Fruit fly (Drosophila melanogaster) whole organism, embryonic: ENCODE results near the gene CG43707.

ENCODE experiments used
- Ada2b ChIP-seq: fragments of 200-800 bp; sonication (Bioruptor generic); IDR thresholded peaks from 2 replicates; pipeline ENCODE4 v1.3.6; 2022; ENCODE audit warnings: missing biosample characterization, missing genetic modification characterization
- CG1024 ChIP-seq: fragments of 200-800 bp; sonication (Bioruptor generic); IDR thresholded peaks from 2 replicates; pipeline ENCODE4 v1.3.6; 2022; ENCODE audit warnings: missing biosample characterization, missing genetic modification characterization
- CG10543 ChIP-seq: fragments of 200-800 bp; sonication (Bioruptor generic); optimal IDR thresholded peaks from 3 replicates; lab custom pipeline; 2017; ENCODE audit warnings: missing biosample characterization, mild to moderate bottlenecking, missing genetic modification characterization, moderate library complexity
- CG11456 ChIP-seq: fragments of 200-800 bp; sonication (Bioruptor generic); IDR thresholded peaks from 3 replicates; pipeline ENCODE4 v1.3.6; 2022; ENCODE audit warnings: missing biosample characterization, missing genetic modification characterization
- CG12155 ChIP-seq: fragments of 200-800 bp; sonication (Bioruptor generic); optimal IDR thresholded peaks from 3 replicates; lab custom pipeline; 2016; ENCODE audit warnings: missing biosample characterization, missing genetic modification characterization
- CG12659 ChIP-seq: fragments of 200-800 bp; sonication (Bioruptor generic); optimal IDR thresholded peaks from 3 replicates; lab custom pipeline; 2017; ENCODE audit warnings: mild to moderate bottlenecking, missing biosample characterization, missing genetic modification reagents, missing genetic modification characterization
- CG13624 ChIP-seq: fragments of 200-800 bp; sonication (Bioruptor generic); optimal IDR thresholded peaks from 2 replicates; lab custom pipeline; 2016; ENCODE audit warnings: missing biosample characterization, missing genetic modification characterization
- CG13775 ChIP-seq: fragments of 200-800 bp; sonication (Bioruptor generic); optimal IDR thresholded peaks from 3 replicates; lab custom pipeline; 2017; ENCODE audit warnings: missing biosample characterization, mild to moderate bottlenecking, missing genetic modification characterization
- CG1603 ChIP-seq: fragments of 200-800 bp; sonication (Bioruptor generic); optimal IDR thresholded peaks from 2 replicates; lab custom pipeline; 2019; ENCODE audit warnings: missing biosample characterization, mild to moderate bottlenecking, missing genetic modification characterization, moderate library complexity
- CG16863 ChIP-seq: fragments of 200-800 bp; sonication (Bioruptor generic); optimal IDR thresholded peaks from 3 replicates; lab custom pipeline; 2016; ENCODE audit warnings: missing biosample characterization, missing genetic modification characterization
- CG18262 ChIP-seq: fragments of 200-800 bp; optimal IDR thresholded peaks from 3 replicates; lab custom pipeline; 2019; ENCODE audit warnings: missing biosample characterization, mild to moderate bottlenecking, missing genetic modification characterization, moderate library complexity
- CG33557 ChIP-seq: fragments of 200-800 bp; sonication (Bioruptor generic); optimal IDR thresholded peaks from 2 replicates; lab custom pipeline; 2019; ENCODE audit warnings: missing biosample characterization, mild to moderate bottlenecking, missing genetic modification characterization, moderate library complexity
- CG34422 ChIP-seq: fragments of 200-800 bp; sonication (Bioruptor generic); IDR thresholded peaks from 3 replicates; pipeline ENCODE4 v1.3.6; 2022; ENCODE audit warnings: missing biosample characterization, missing genetic modification characterization
- CG4282 ChIP-seq: fragments of 200-800 bp; sonication (Bioruptor generic); optimal IDR thresholded peaks from 2 replicates; lab custom pipeline; 2016; ENCODE audit warnings: missing biosample characterization, missing genetic modification characterization
- CG4707 ChIP-seq: fragments of 200-800 bp; sonication (Bioruptor generic); optimal IDR thresholded peaks from 2 replicates; lab custom pipeline; 2018; ENCODE audit warnings: missing biosample characterization, mild to moderate bottlenecking, missing genetic modification characterization, moderate library complexity
- CG7357 ChIP-seq: fragments of 200-800 bp; sonication (Bioruptor generic); IDR thresholded peaks from 3 replicates; pipeline ENCODE4 v1.3.6; 2022; ENCODE audit warnings: missing biosample characterization, missing genetic modification characterization
- Dek ChIP-seq: fragments of 200-800 bp; sonication (Bioruptor generic); optimal IDR thresholded peaks from 3 replicates; lab custom pipeline; 2019; ENCODE audit warnings: missing biosample characterization, mild to moderate bottlenecking, missing genetic modification characterization, moderate library complexity
- Dip2 ChIP-seq: fragments of 200-800 bp; sonication (Bioruptor generic); IDR thresholded peaks from 2 replicates; pipeline ENCODE4 v1.3.6; 2022; ENCODE audit warnings: missing biosample characterization, missing genetic modification characterization
- ERR ChIP-seq: fragments of 200-800 bp; sonication (Bioruptor generic); optimal IDR thresholded peaks from 2 replicates; lab custom pipeline; 2016; ENCODE audit warnings: missing biosample characterization, missing genetic modification characterization
- Fer3 ChIP-seq: fragments of 200-800 bp; sonication (Bioruptor generic); optimal IDR thresholded peaks from 2 replicates; lab custom pipeline; 2018; ENCODE audit warnings: missing biosample characterization, mild to moderate bottlenecking, missing genetic modification characterization, moderate library complexity
- H15 ChIP-seq: fragments of 200-800 bp; sonication (Bioruptor generic); IDR thresholded peaks from 3 replicates; pipeline ENCODE4 v1.3.6; 2022; ENCODE audit warnings: missing biosample characterization, missing genetic modification characterization
- H2.0 ChIP-seq: fragments of 200-800 bp; sonication (Bioruptor generic); IDR thresholded peaks from 2 replicates; pipeline ENCODE4 v1.3.6; 2022; ENCODE audit warnings: missing biosample characterization, missing genetic modification characterization
- HmgD ChIP-seq: fragments of 200-800 bp; sonication (Bioruptor generic); optimal IDR thresholded peaks from 3 replicates; lab custom pipeline; 2016; ENCODE audit warnings: missing biosample characterization, missing genetic modification characterization
- Lpt ChIP-seq: fragments of >200 bp; optimal IDR thresholded peaks from 2 replicates; lab custom pipeline; 2018; ENCODE audit warnings: missing biosample characterization, missing genetic modification characterization
- Mrtf ChIP-seq: fragments of 200-800 bp; sonication (Bioruptor generic); IDR thresholded peaks from 3 replicates; pipeline ENCODE4 v1.3.6; 2022; ENCODE audit warnings: missing biosample characterization, missing genetic modification characterization
- NFAT ChIP-seq: fragments of 200-800 bp; sonication (Bioruptor generic); IDR thresholded peaks from 2 replicates; pipeline ENCODE4 v1.3.6; 2022; ENCODE audit warnings: missing biosample characterization, missing genetic modification characterization
- Oli ChIP-seq: fragments of 200-800 bp; sonication (Bioruptor generic); optimal IDR thresholded peaks from 2 replicates; lab custom pipeline; 2018; ENCODE audit warnings: missing biosample characterization, mild to moderate bottlenecking, missing genetic modification characterization, moderate library complexity
- Optix ChIP-seq: fragments of 200-800 bp; sonication (Bioruptor generic); IDR thresholded peaks from 3 replicates; pipeline ENCODE4 v1.3.6; 2022; ENCODE audit warnings: missing biosample characterization, missing genetic modification characterization
- Rx ChIP-seq: fragments of 200-800 bp; sonication (Bioruptor generic); IDR thresholded peaks from 2 replicates; pipeline ENCODE4 v1.3.6; 2022; ENCODE audit warnings: missing biosample characterization, missing genetic modification characterization
- Stat92E ChIP-seq, 3 experiments: fragments of >200 bp in 2 of 3; fragments of 200-800 bp in 1 of 3; sonication (Bioruptor generic) in 1 of 3; optimal IDR thresholded peaks; 2 replicates each; lab custom pipeline; 2017 to 2019; ENCODE audit warnings: missing biosample characterization in 3 of 3, missing genetic modification characterization in 3 of 3, mild to moderate bottlenecking in 1 of 3, moderate library complexity in 1 of 3
- Trl ChIP-seq, 3 experiments: fragments of >200 bp in 2 of 3; fragments of 200-800 bp in 1 of 3; sonication (Bioruptor generic) in 1 of 3; optimal IDR thresholded peaks; 2 replicates in 1 of 3; 3 replicates in 2 of 3; lab custom pipeline; 2016 to 2017; ENCODE audit warnings: missing biosample characterization in 1 of 3, missing genetic modification characterization in 1 of 3
- aop ChIP-seq: fragments of 200-800 bp; sonication (Bioruptor generic); IDR thresholded peaks from 2 replicates; pipeline ENCODE4 v1.3.6; 2022; ENCODE audit warnings: missing biosample characterization, missing genetic modification characterization
- az2 ChIP-seq: fragments of 200-800 bp; sonication (Bioruptor generic); optimal IDR thresholded peaks from 3 replicates; lab custom pipeline; 2016; ENCODE audit warnings: missing biosample characterization, missing genetic modification characterization
- dan ChIP-seq: fragments of 200-800 bp; sonication (Bioruptor generic); IDR thresholded peaks from 2 replicates; pipeline ENCODE4 v1.3.6; 2022; ENCODE audit warnings: missing biosample characterization, missing genetic modification characterization
- ftz-f1 ChIP-seq: fragments of 200-800 bp; sonication (Bioruptor generic); optimal IDR thresholded peaks from 2 replicates; lab custom pipeline; 2016; ENCODE audit warnings: missing biosample characterization, missing genetic modification characterization
- gt ChIP-seq: fragments of 200-800 bp; sonication (Bioruptor generic); IDR thresholded peaks from 2 replicates; pipeline ENCODE4 v1.3.6; 2022; ENCODE audit warnings: missing biosample characterization, missing genetic modification characterization
- h ChIP-seq: fragments of >200 bp; optimal IDR thresholded peaks from 2 replicates; lab custom pipeline; 2017
- kay ChIP-seq: fragments of 200-800 bp; sonication (Bioruptor generic); optimal IDR thresholded peaks from 2 replicates; lab custom pipeline; 2016; ENCODE audit warnings: missing biosample characterization, missing genetic modification characterization
- lmd ChIP-seq: fragments of 200-800 bp; sonication (Bioruptor generic); IDR thresholded peaks from 2 replicates; pipeline ENCODE4 v1.3.6; 2022; ENCODE audit warnings: missing biosample characterization, missing genetic modification characterization
- odd ChIP-seq: fragments of 200-800 bp; sonication (Bioruptor generic); optimal IDR thresholded peaks from 2 replicates; lab custom pipeline; 2017; ENCODE audit warnings: missing biosample characterization, mild to moderate bottlenecking, missing genetic modification characterization
- p53 ChIP-seq: fragments of 200-800 bp; sonication (Bioruptor generic); optimal IDR thresholded peaks from 2 replicates; lab custom pipeline; 2016; ENCODE audit warnings: missing biosample characterization, missing genetic modification characterization
- prd ChIP-seq, 3 experiments: fragments of >200 bp in 2 of 3; fragments of 200-800 bp in 1 of 3; sonication (Bioruptor generic) in 1 of 3; optimal IDR thresholded peaks in 2 of 3; IDR thresholded peaks in 1 of 3; 2 replicates in 2 of 3; 3 replicates in 1 of 3; pipeline versions ENCODE4 v1.3.6 to Lab custom; 2017 to 2022; ENCODE audit warnings: missing biosample characterization in 1 of 3, missing genetic modification characterization in 1 of 3
- sc ChIP-seq, 3 experiments: fragments of >200 bp in 2 of 3; fragments of 200-800 bp in 1 of 3; sonication (Bioruptor generic) in 1 of 3; optimal IDR thresholded peaks; 2 replicates in 2 of 3; 3 replicates in 1 of 3; lab custom pipeline; 2017; ENCODE audit warnings: mild to moderate bottlenecking in 1 of 3, missing biosample characterization in 1 of 3, missing genetic modification characterization in 1 of 3, missing genetic modification reagents in 1 of 3
- slou ChIP-seq: fragments of 200-800 bp; sonication (Bioruptor generic); optimal IDR thresholded peaks from 3 replicates; lab custom pipeline; 2016; ENCODE audit warnings: missing biosample characterization, missing genetic modification characterization
- so ChIP-seq: fragments of 200-800 bp; sonication (Bioruptor generic); IDR thresholded peaks from 3 replicates; pipeline ENCODE4 v1.3.6; 2022; ENCODE audit warnings: missing biosample characterization, missing genetic modification characterization
- tin ChIP-seq: fragments of 200-800 bp; sonication (Bioruptor generic); optimal IDR thresholded peaks from 3 replicates; lab custom pipeline; 2016; ENCODE audit warnings: missing biosample characterization, missing genetic modification characterization
- tll ChIP-seq, 2 experiments: fragments of 200-800 bp in 1 of 2; fragments of >200 bp in 1 of 2; sonication (Bioruptor generic) in 1 of 2; optimal IDR thresholded peaks; 2 replicates each; lab custom pipeline; 2017 to 2019; ENCODE audit warnings: missing biosample characterization in 2 of 2, missing genetic modification characterization in 2 of 2, mild to moderate bottlenecking in 1 of 2, moderate library complexity in 1 of 2
- toy ChIP-seq: fragments of 200-800 bp; sonication (Bioruptor generic); IDR thresholded peaks from 2 replicates; pipeline ENCODE4 v1.3.6; 2022; ENCODE audit warnings: missing biosample characterization, missing genetic modification characterization
- ttk ChIP-seq: fragments of 200-800 bp; sonication (Bioruptor generic); IDR thresholded peaks from 2 replicates; pipeline ENCODE4 v2.1.2; 2022; ENCODE audit warnings: missing biosample characterization, missing genetic modification characterization

Gene CG43707

dm6 chr2L:3813255-3813875 is 56.3 kb downstream of the CG43707 start, which contains the start of gene CG3407 (continued):
- TF ChIP-seq CG13775 (GFP tag; lab: Kevin White, UChicago), result no peak
- no peak for TF ChIP-seq CG4707 (GFP tag; lab: Kevin White, UChicago)
- no peak for TF ChIP-seq Ada2b (GFP tag; lab: Robert Waterston, UW)
- TF ChIP-seq Fer3 (tag; lab: Kevin White, UChicago), result no peak
- TF ChIP-seq CG4282 (GFP tag; lab: Kevin White, UChicago), result peak; percentile 23
- TF ChIP-seq aop (GFP tag; lab: Robert Waterston, UW), result peak; percentile 41; the same call in 1 of the 2 replicates
- TF ChIP-seq Mrtf (GFP tag; lab: Robert Waterston, UW), result peak; percentile 34; the same call in 1 of the 3 replicates
- no peak for TF ChIP-seq h
- TF ChIP-seq Stat92E (GFP tag; optimal IDR thresholded peaks at IDR 0.05; lab: Kevin White, UChicago), result peak in 1 of 3 experiments; percentile 47
- TF ChIP-seq H2.0, result 0 out of 2 replicates have a peak, but pooled peaks have one; percentile 28
- TF ChIP-seq Lpt (GFP tag; lab: Kevin White, UChicago), result no peak
- peak; percentile 51 for TF ChIP-seq ftz-f1 (GFP tag; lab: Kevin White, UChicago)
- peak; percentile 36; the same call in 1 of the 2 replicates for TF ChIP-seq lmd
- TF ChIP-seq Rx (GFP tag; lab: Robert Waterston, UW), result no peak
- TF ChIP-seq sc (optimal IDR thresholded peaks at IDR 0.05; lab: Kevin White, UChicago), result no peak
- no peak for TF ChIP-seq sc (GFP tag; optimal IDR thresholded peaks at IDR 0.05; lab: Kevin White, UChicago)
- TF ChIP-seq H15 (GFP tag; lab: Robert Waterston, UW), result 0 out of 3 replicates have a peak, but pooled peaks have one; percentile 19
- peak; percentile 46 for TF ChIP-seq CG12155
- no peak for TF ChIP-seq CG16863
- peak; percentile 47 for TF ChIP-seq CG13624
- peak; percentile 25 for TF ChIP-seq kay (GFP tag; lab: Kevin White, UChicago)
- no peak for TF ChIP-seq CG1024 (GFP tag; lab: Robert Waterston, UW)
- TF ChIP-seq CG33557 (GFP tag; lab: Kevin White, UChicago), result no peak
- TF ChIP-seq toy, result no peak
- no peak for TF ChIP-seq Oli
- TF ChIP-seq NFAT, result peak; percentile 42; the same call in 1 of the 2 replicates
- no peak for TF ChIP-seq prd (optimal IDR thresholded peaks at IDR 0.05; lab: Kevin White, UChicago)
- no peak for TF ChIP-seq prd (GFP tag; IDR thresholded peaks at IDR 0.05; lab: Robert Waterston, UW)
- peak; percentile 86 for TF ChIP-seq CG1603
- peak; percentile 60 for TF ChIP-seq Dek (tag; lab: Kevin White, UChicago)
- TF ChIP-seq HmgD (GFP tag; lab: Kevin White, UChicago), result peak; percentile 91
- no peak for TF ChIP-seq so
- no peak for TF ChIP-seq CG7357 (GFP tag; lab: Robert Waterston, UW)
- peak; percentile 23 for TF ChIP-seq tin
- TF ChIP-seq CG11456 (GFP tag; lab: Robert Waterston, UW), result peak; percentile 78; the same call in 2 of the 3 replicates
- peak; percentile 29 for TF ChIP-seq CG10543 (GFP tag; lab: Kevin White, UChicago)
- TF ChIP-seq gt (GFP tag; lab: Robert Waterston, UW), result no peak
- no peak for TF ChIP-seq az2 (GFP tag; lab: Kevin White, UChicago)
- TF ChIP-seq Dip2 (GFP tag; lab: Robert Waterston, UW), result no peak
- TF ChIP-seq ERR (GFP tag; lab: Kevin White, UChicago), result peak; percentile 56
- no peak for TF ChIP-seq dan (GFP tag; lab: Robert Waterston, UW)
- no peak for TF ChIP-seq Trl (optimal IDR thresholded peaks at IDR 0.05; lab: Kevin White, UChicago)
- peak; percentile 40 for TF ChIP-seq Trl (GFP tag; optimal IDR thresholded peaks at IDR 0.05; lab: Kevin White, UChicago)
- TF ChIP-seq Optix (GFP tag; lab: Robert Waterston, UW), result 0 out of 3 replicates have a peak, but pooled peaks have one; percentile 9
- TF ChIP-seq CG34422 (GFP tag; lab: Robert Waterston, UW), result peak; percentile 69
- TF ChIP-seq tll (GFP tag; optimal IDR thresholded peaks at IDR 0.05; lab: Kevin White, UChicago), result no peak
- peak; percentile 7 for TF ChIP-seq p53 (GFP tag; lab: Kevin White, UChicago)
- TF ChIP-seq CG12659, result peak; percentile 75
- no peak for TF ChIP-seq odd (GFP tag; lab: Kevin White, UChicago)
- TF ChIP-seq slou (GFP tag; lab: Kevin White, UChicago), result no peak
- no peak for TF ChIP-seq ttk (GFP tag; lab: Robert Waterston, UW)
- no peak for TF ChIP-seq CG18262 (tag; lab: Kevin White, UChicago)
